Fruit fly (Drosophila melanogaster): ENCODE results near the gene TM9SF4.

Gene TM9SF4

dm6 chr2L:13783264-13784154 lies 36.8 kb downstream of the TM9SF4 start, which contains the start of gene Eato (continued):
- TF ChIP-seq tap (tag; optimal IDR thresholded peaks at IDR 0.05) (no peak), CG4360 (GFP tag; IDR thresholded peaks at IDR 0.05) (no peak), Bteb2 (GFP tag; optimal IDR thresholded peaks at IDR 0.05) (no peak), slbo (GFP tag; IDR thresholded peaks at IDR 0.05) (peak; percentile 55), MESR4 (GFP tag; optimal IDR thresholded peaks at IDR 0.05) (peak; percentile 47), ranshi (GFP tag; IDR thresholded peaks at IDR 0.05) (no peak), Rx (GFP tag; IDR thresholded peaks at IDR 0.05) (0 out of 2 replicates have a peak, but pooled peaks have one; percentile 8), gfzf (GFP tag; optimal IDR thresholded peaks at IDR 0.05) (peak; percentile 25), CG7271 (tag; optimal IDR thresholded peaks at IDR 0.05) (no peak), Nf-YC (tag; optimal IDR thresholded peaks at IDR 0.05) (peak; percentile 36), CG8290 (GFP tag; optimal IDR thresholded peaks at IDR 0.05) (no peak), CG8290 (tag; optimal IDR thresholded peaks at IDR 0.05) (no peak), klu (GFP tag; IDR thresholded peaks at IDR 0.05) (no peak), Sry-β (GFP tag; optimal IDR thresholded peaks at IDR 0.05) (peak; percentile 81), Meics (GFP tag; optimal IDR thresholded peaks at IDR 0.05) (no peak), danr (GFP tag; IDR thresholded peaks at IDR 0.05) (no peak), CG10654 (GFP tag; optimal IDR thresholded peaks at IDR 0.05) (no peak), hth (optimal IDR thresholded peaks at IDR 0.05) (no peak), CG6689 (GFP tag; IDR thresholded peaks at IDR 0.05) (no peak), mld (GFP tag; IDR thresholded peaks at IDR 0.05; ENCODE audit: partially characterized antibody) (no peak), usp (GFP tag; optimal IDR thresholded peaks at IDR 0.05) (no peak), toy (GFP tag; IDR thresholded peaks at IDR 0.05) (no peak), p53 (GFP tag; optimal IDR thresholded peaks at IDR 0.05) (no peak), Scr (GFP tag; IDR thresholded peaks at IDR 0.05; ENCODE audit: partially characterized antibody) (peak; percentile 54), CG7357 (GFP tag; IDR thresholded peaks at IDR 0.05) (peak; percentile 70), zfh1 (GFP tag; IDR thresholded peaks at IDR 0.05) (no peak), crc (GFP tag; optimal IDR thresholded peaks at IDR 0.05) (no peak), CG4617 (GFP tag; optimal IDR thresholded peaks at IDR 0.05; ENCODE audit: borderline replicate concordance) (no peak), CG6254 (GFP tag; optimal IDR thresholded peaks at IDR 0.05) (no peak), CG11085 (GFP tag; IDR thresholded peaks at IDR 0.05) (no peak), CG8944 (GFP tag; optimal IDR thresholded peaks at IDR 0.05) (no peak), cato (GFP tag; optimal IDR thresholded peaks at IDR 0.05; ENCODE audit: borderline replicate concordance) (no peak), zen (tag; optimal IDR thresholded peaks at IDR 0.05) (no peak), CG3726 (GFP tag; IDR thresholded peaks at IDR 0.05) (no peak), Oli (tag; optimal IDR thresholded peaks at IDR 0.05) (no peak), wek (GFP tag; optimal IDR thresholded peaks at IDR 0.05) (no peak), Dref (GFP tag; IDR thresholded peaks at IDR 0.05) (peak; percentile 77), Opbp (GFP tag; IDR thresholded peaks at IDR 0.05; ENCODE audit: partially characterized antibody) (peak; percentile 51; the same call in 1 of the 3 replicates), CG12104 (GFP tag; optimal IDR thresholded peaks at IDR 0.05) (no peak), disco-r (GFP tag; optimal IDR thresholded peaks at IDR 0.05) (no peak), tll (GFP tag; optimal IDR thresholded peaks at IDR 0.05) (no peak), CG15696 (tag; optimal IDR thresholded peaks at IDR 0.05) (no peak), knrl (GFP tag; IDR thresholded peaks at IDR 0.05; ENCODE audit: partially characterized antibody) (peak; percentile 38; the same call in 2 of the 3 replicates), CG12236 (GFP tag; optimal IDR thresholded peaks at IDR 0.05) (no peak), CG12071 (GFP tag; optimal IDR thresholded peaks at IDR 0.05) (no peak), TFAM (GFP tag; optimal IDR thresholded peaks at IDR 0.05) (no peak), Ada2b (GFP tag; IDR thresholded peaks at IDR 0.05) (no peak), CG31365 (tag; optimal IDR thresholded peaks at IDR 0.05) (no peak), Gsc (GFP tag; IDR thresholded peaks at IDR 0.05) (no peak), jigr1 (GFP tag; IDR thresholded peaks at IDR 0.05) (no peak)
